Fruit fly (Drosophila melanogaster) whole organism, pupa: Measurements from ENCODE around the gene Acp65Aa.

Experiments used
- CG10348 ChIP-seq: fragments of 200-800 bp; sonication (Bioruptor generic); IDR thresholded peaks from 2 replicates; pipeline ENCODE4 v1.3.6; 2022; ENCODE audit warnings: missing biosample characterization, missing genetic modification characterization
- CG12605 ChIP-seq: fragments of 200-800 bp; sonication (Bioruptor generic); IDR thresholded peaks from 2 replicates; pipeline ENCODE4 v1.3.6; 2022; ENCODE audit warnings: missing biosample characterization, missing genetic modification characterization
- CG13204 ChIP-seq: fragments of 200-800 bp; sonication (Bioruptor generic); optimal IDR thresholded peaks from 2 replicates; lab custom pipeline; 2018; ENCODE audit warnings: missing biosample characterization, mild to moderate bottlenecking, missing genetic modification characterization, moderate library complexity
- CG14655 ChIP-seq: fragments of 200-800 bp; sonication (Bioruptor generic); optimal IDR thresholded peaks from 3 replicates; lab custom pipeline; 2017; ENCODE audit warnings: mild to moderate bottlenecking, missing biosample characterization, missing genetic modification reagents, missing genetic modification characterization
- CG15710 ChIP-seq: fragments of 200-800 bp; sonication (Bioruptor generic); optimal IDR thresholded peaks from 2 replicates; lab custom pipeline; 2018; ENCODE audit warnings: missing biosample characterization, mild to moderate bottlenecking, missing genetic modification characterization, moderate library complexity
- CG17806 ChIP-seq: fragments of 200-800 bp; sonication (Bioruptor generic); optimal IDR thresholded peaks from 2 replicates; lab custom pipeline; 2018; ENCODE audit warnings: missing biosample characterization, mild to moderate bottlenecking, missing genetic modification characterization, moderate library complexity
- CG32121 ChIP-seq: fragments of 200-800 bp; sonication (Bioruptor generic); IDR thresholded peaks from 2 replicates; pipeline ENCODE4 v1.3.6; 2022; ENCODE audit warnings: missing biosample characterization, missing genetic modification characterization
- CG34367 ChIP-seq: fragments of 200-800 bp; sonication (Bioruptor generic); optimal IDR thresholded peaks from 2 replicates; lab custom pipeline; 2018; ENCODE audit warnings: missing biosample characterization, mild to moderate bottlenecking, missing genetic modification characterization
- CG4496 ChIP-seq: fragments of 200-800 bp; sonication (Bioruptor generic); IDR thresholded peaks from 3 replicates; pipeline ENCODE4 v1.3.6; 2022; ENCODE audit warnings: missing biosample characterization, missing genetic modification characterization
- CG8159 ChIP-seq: fragments of 200-800 bp; sonication (Bioruptor generic); optimal IDR thresholded peaks from 3 replicates; lab custom pipeline; 2018; ENCODE audit warnings: missing biosample characterization, mild to moderate bottlenecking, missing genetic modification characterization, moderate library complexity
- CG8301 ChIP-seq: fragments of 200-800 bp; sonication (Bioruptor generic); optimal IDR thresholded peaks from 2 replicates; lab custom pipeline; 2018; ENCODE audit warnings: missing biosample characterization, mild to moderate bottlenecking, missing genetic modification characterization
- CG9948 ChIP-seq: fragments of 200-800 bp; sonication (Bioruptor generic); optimal IDR thresholded peaks from 2 replicates; lab custom pipeline; 2018; ENCODE audit warnings: missing biosample characterization, mild to moderate bottlenecking, missing genetic modification characterization, moderate library complexity
- D1 ChIP-seq: fragments of 200-800 bp; sonication (Bioruptor generic); optimal IDR thresholded peaks from 2 replicates; lab custom pipeline; 2018; ENCODE audit warnings: missing biosample characterization, mild to moderate bottlenecking, missing genetic modification characterization, moderate library complexity
- EcR ChIP-seq: fragments of 200-800 bp; sonication (Bioruptor generic); optimal IDR thresholded peaks from 3 replicates; lab custom pipeline; 2019; ENCODE audit warnings: missing biosample characterization, missing genetic modification characterization, mild to moderate bottlenecking, moderate library complexity, missing genetic modification reagents
- Ets98B ChIP-seq: fragments of 200-800 bp; sonication (Bioruptor generic); IDR thresholded peaks from 2 replicates; pipeline ENCODE4 v1.3.6; 2022; ENCODE audit warnings: missing biosample characterization, missing genetic modification characterization
- Pif1A ChIP-seq: fragments of 200-800 bp; sonication (Bioruptor generic); optimal IDR thresholded peaks from 3 replicates; lab custom pipeline; 2016; ENCODE audit warnings: missing biosample characterization, missing genetic modification characterization
- Pif1B ChIP-seq: fragments of 200-800 bp; sonication (Bioruptor generic); optimal IDR thresholded peaks from 3 replicates; lab custom pipeline; 2016; ENCODE audit warnings: missing biosample characterization, missing genetic modification characterization
- Snoo ChIP-seq: fragments of 200-800 bp; sonication (Bioruptor generic); optimal IDR thresholded peaks from 3 replicates; lab custom pipeline; 2017; ENCODE audit warnings: missing biosample characterization, mild to moderate bottlenecking, missing genetic modification characterization, inconsistent platforms
- fd96Ca ChIP-seq: fragments of 200-800 bp; sonication (Bioruptor generic); IDR thresholded peaks from 3 replicates; pipeline ENCODE4 v1.3.6; 2022; ENCODE audit warnings: missing biosample characterization, missing genetic modification characterization
- gl ChIP-seq: fragments of 200-800 bp; sonication (Bioruptor generic); optimal IDR thresholded peaks from 2 replicates; lab custom pipeline; 2018; ENCODE audit warnings: missing biosample characterization, mild to moderate bottlenecking, missing genetic modification characterization
- rn ChIP-seq: fragments of 200-800 bp; sonication (Bioruptor generic); IDR thresholded peaks from 2 replicates; pipeline ENCODE4 v1.3.6; 2022; ENCODE audit warnings: missing biosample characterization, missing genetic modification characterization

Acp65Aa gene

dm6 chr3L:6188995-6189927 is 36.7 kb upstream of the Acp65Aa start, which contains the start of the genes D19A and CG7386:
Gene D19A, minus strand, starts transcription at chr3L:6189123.
Gene CG7386, plus strand, starts transcription at chr3L:6189745.
- TF ChIP-seq CG15710 = peak; percentile 28
- TF ChIP-seq rn (GFP tag; lab: Robert Waterston, UW) = peak; percentile 43; the same call in 1 of the 2 replicates
- TF ChIP-seq CG32121 = peak; percentile 38; the same call in 1 of the 2 replicates
- TF ChIP-seq Snoo (tag; lab: Kevin White, UChicago) = peak; percentile 11
- no peak for TF ChIP-seq CG34367
- peak; percentile 77 for TF ChIP-seq CG4496 (GFP tag; lab: Robert Waterston, UW)
- TF ChIP-seq Ets98B (GFP tag; lab: Robert Waterston, UW) = peak; percentile 59
- peak; percentile 9 for TF ChIP-seq CG8301
- TF ChIP-seq CG8159 (tag; lab: Kevin White, UChicago) = peak; percentile 52
- TF ChIP-seq EcR (GFP tag; lab: Kevin White, UChicago) = peak; percentile 1
- TF ChIP-seq fd96Ca = peak; percentile 30; the same call in 1 of the 3 replicates
- TF ChIP-seq D1 (tag; lab: Kevin White, UChicago) = no peak
- TF ChIP-seq CG9948 (tag; lab: Kevin White, UChicago) = peak; percentile 11
- TF ChIP-seq CG12605 (GFP tag; lab: Robert Waterston, UW) = peak; percentile 48; the same call in 1 of the 2 replicates
- peak; percentile 22 for TF ChIP-seq CG17806 (tag; lab: Kevin White, UChicago)
- TF ChIP-seq gl = no peak

dm6 chr3L:6184884-6185438 is 32.4 kb upstream of the Acp65Aa start, which contains the start of the genes D19B and CG43293:
Gene D19B, minus strand, starts transcription at chr3L:6184920.
Gene CG43293, plus strand, starts transcription at chr3L:6185189.
- TF ChIP-seq Ets98B (GFP tag; lab: Robert Waterston, UW) = peak; percentile 94
- TF ChIP-seq CG13204 (GFP tag; lab: Kevin White, UChicago) = no peak
- TF ChIP-seq Snoo (tag; lab: Kevin White, UChicago) = peak; percentile 84
- TF ChIP-seq CG8301 = peak; percentile 80
- TF ChIP-seq CG8159 (tag; lab: Kevin White, UChicago) = peak; percentile 82
- TF ChIP-seq CG10348 = peak; percentile 36; the same call in 1 of the 2 replicates
- no peak for TF ChIP-seq Pif1A (GFP tag; lab: Kevin White, UChicago)
- peak; percentile 81 for TF ChIP-seq CG9948 (tag; lab: Kevin White, UChicago)
- no peak for TF ChIP-seq D1 (tag; lab: Kevin White, UChicago)
- TF ChIP-seq Pif1B (GFP tag; lab: Kevin White, UChicago) = peak; percentile 93
- TF ChIP-seq CG12605 (GFP tag; lab: Robert Waterston, UW) = peak; percentile 91
- peak; percentile 92 for TF ChIP-seq CG32121
- peak; percentile 81 for TF ChIP-seq CG34367
- TF ChIP-seq CG14655 (GFP tag; lab: Kevin White, UChicago) = peak; percentile 88
- TF ChIP-seq EcR (GFP tag; lab: Kevin White, UChicago) = no peak
- TF ChIP-seq gl = peak; percentile 76
- peak; percentile 86 for TF ChIP-seq rn (GFP tag; lab: Robert Waterston, UW)
- TF ChIP-seq CG17806 (tag; lab: Kevin White, UChicago) = peak; percentile 82
- peak; percentile 92 for TF ChIP-seq CG4496 (GFP tag; lab: Robert Waterston, UW)
- TF ChIP-seq fd96Ca = peak; percentile 92
- peak; percentile 81 for TF ChIP-seq CG15710

- TF ChIP-seq CG17806 (tag; lab: Kevin White, UChicago) (peak; percentile 40), CG12605 (GFP tag; lab: Robert Waterston, UW) (no peak), CG32121 (peak; percentile 17; the same call in 1 of the 2 replicates), CG15710 (peak; percentile 72), CG8301 (no peak), gl (no peak), CG13204 (GFP tag; lab: Kevin White, UChicago) (no peak), CG9948 (tag; lab: Kevin White, UChicago) (peak; percentile 52), CG4496 (GFP tag; lab: Robert Waterston, UW) (peak; percentile 59; the same call in 2 of the 3 replicates), D1 (tag; lab: Kevin White, UChicago) (no peak), Snoo (tag; lab: Kevin White, UChicago) (no peak)
Measured at dm6 chr3L:6181776-6182175, 29.2 kb upstream of the Acp65Aa start, which contains the start of gene CG10274. Gene CG10274, minus strand, starts transcription at chr3L:6181829.

dm6 chr3L:6173826-6174255 is 21.3 kb upstream of the Acp65Aa start, which contains the start of the genes fmt and CG7376:
Gene fmt, minus strand, starts transcription at chr3L:6173880.
Gene CG7376, plus strand, starts transcription at chr3L:6174248.
- TF ChIP-seq Pif1B (GFP tag; lab: Kevin White, UChicago) (no peak), CG9948 (tag; lab: Kevin White, UChicago) (peak; percentile 45)
- TF ChIP-seq, all 21 proteins: peak for 1

dm6 chr3L:6162483-6163128 is 10.1 kb upstream of the Acp65Aa start, which contains the start of gene Prdm13:
Gene Prdm13, plus strand, starts transcription at chr3L:6163127.
- no peak for TF ChIP-seq CG8301
- TF ChIP-seq CG4496 (GFP tag; lab: Robert Waterston, UW) = no peak
- no peak for TF ChIP-seq gl
- TF ChIP-seq CG10348 = no peak
- no peak for TF ChIP-seq CG9948 (tag; lab: Kevin White, UChicago)
- TF ChIP-seq CG14655 (GFP tag; lab: Kevin White, UChicago) = no peak
- TF ChIP-seq D1 (tag; lab: Kevin White, UChicago) = no peak
- TF ChIP-seq rn (GFP tag; lab: Robert Waterston, UW) = no peak
- TF ChIP-seq CG34367 = no peak
- no peak for TF ChIP-seq EcR (GFP tag; lab: Kevin White, UChicago)
- TF ChIP-seq CG32121 = no peak
- TF ChIP-seq CG12605 (GFP tag; lab: Robert Waterston, UW) = no peak
- TF ChIP-seq Pif1A (GFP tag; lab: Kevin White, UChicago) = no peak
- TF ChIP-seq Snoo (tag; lab: Kevin White, UChicago) = no peak
